Fruit fly (Drosophila melanogaster) whole organism, embryonic: Measurements from ENCODE around the gene tws.

Experiments used
- Abd-B ChIP-seq: fragments of 200-800 bp; sonication (Bioruptor generic); optimal IDR thresholded peaks from 2 replicates; lab custom pipeline; 2018; ENCODE audit warnings: missing biosample characterization, mild to moderate bottlenecking, missing genetic modification characterization, moderate library complexity
- Atf3 ChIP-seq: fragments of 200-800 bp; sonication (Bioruptor generic); optimal IDR thresholded peaks from 3 replicates; lab custom pipeline; 2016; ENCODE audit warnings: missing biosample characterization, missing genetic modification characterization
- CG10267 ChIP-seq: fragments of 200-800 bp; sonication (Bioruptor generic); optimal IDR thresholded peaks from 2 replicates; lab custom pipeline; 2018; ENCODE audit warnings: missing biosample characterization, mild to moderate bottlenecking, missing genetic modification characterization, moderate library complexity
- CG10654 ChIP-seq: fragments of 200-800 bp; sonication (Bioruptor generic); optimal IDR thresholded peaks from 2 replicates; lab custom pipeline; 2016; ENCODE audit warnings: missing biosample characterization, missing genetic modification characterization
- CG11695 ChIP-seq: fragments of 200-800 bp; sonication (Bioruptor generic); IDR thresholded peaks from 3 replicates; pipeline ENCODE4 v1.3.6; 2022; ENCODE audit warnings: missing biosample characterization, missing genetic modification characterization
- CG12391 ChIP-seq: fragments of 200-800 bp; sonication (Bioruptor generic); optimal IDR thresholded peaks from 3 replicates; lab custom pipeline; 2018; ENCODE audit warnings: missing biosample characterization, mild to moderate bottlenecking, missing genetic modification characterization, moderate library complexity
- CG12769 ChIP-seq: fragments of 200-800 bp; sonication (Bioruptor generic); optimal IDR thresholded peaks from 2 replicates; lab custom pipeline; 2019; ENCODE audit warnings: missing biosample characterization, mild to moderate bottlenecking, missing genetic modification characterization, moderate library complexity
- CG14860 ChIP-seq: fragments of 200-800 bp; sonication (Bioruptor generic); IDR thresholded peaks from 3 replicates; pipeline ENCODE4 v1.3.6; 2022; ENCODE audit warnings: missing biosample characterization, missing genetic modification characterization; ENCODE audit not compliant: partially characterized antibody
- CG15073 ChIP-seq: fragments of 200-800 bp; sonication (Bioruptor generic); optimal IDR thresholded peaks from 2 replicates; lab custom pipeline; 2016; ENCODE audit warnings: missing biosample characterization, missing genetic modification characterization
- CG17912 ChIP-seq: fragments of 200-800 bp; sonication (Bioruptor generic); optimal IDR thresholded peaks from 2 replicates; lab custom pipeline; 2018; ENCODE audit warnings: missing biosample characterization, mild to moderate bottlenecking, missing genetic modification characterization
- CG18619 ChIP-seq: fragments of 200-800 bp; sonication (Bioruptor generic); optimal IDR thresholded peaks from 3 replicates; lab custom pipeline; 2017; ENCODE audit warnings: missing biosample characterization, mild to moderate bottlenecking, missing genetic modification characterization
- CG2120 ChIP-seq: fragments of 200-800 bp; sonication (Bioruptor generic); optimal IDR thresholded peaks from 3 replicates; lab custom pipeline; 2016; ENCODE audit warnings: missing biosample characterization, missing genetic modification characterization
- CG31388 ChIP-seq: fragments of 200-800 bp; sonication (Bioruptor generic); optimal IDR thresholded peaks from 2 replicates; lab custom pipeline; 2016; ENCODE audit warnings: missing biosample characterization, missing genetic modification characterization
- CG3281 ChIP-seq: fragments of 200-800 bp; sonication (Bioruptor generic); optimal IDR thresholded peaks from 3 replicates; lab custom pipeline; 2017; ENCODE audit warnings: missing biosample characterization, mild to moderate bottlenecking, missing genetic modification characterization
- CG3726 ChIP-seq: fragments of 200-800 bp; sonication (Bioruptor generic); IDR thresholded peaks from 3 replicates; pipeline ENCODE4, ENCODE4 v1.3.6; 2022; ENCODE audit warnings: missing biosample characterization, missing genetic modification characterization
- CG43689 ChIP-seq: fragments of 200-800 bp; sonication (Bioruptor generic); IDR thresholded peaks from 2 replicates; pipeline ENCODE4 v1.3.6; 2022; ENCODE audit warnings: missing biosample characterization, missing genetic modification characterization
- CG7271 ChIP-seq: fragments of 200-800 bp; sonication (Bioruptor generic); optimal IDR thresholded peaks from 2 replicates; lab custom pipeline; 2018; ENCODE audit warnings: missing biosample characterization, mild to moderate bottlenecking, missing genetic modification characterization, moderate library complexity
- CG8089 ChIP-seq: fragments of 200-800 bp; sonication (Bioruptor generic); optimal IDR thresholded peaks from 3 replicates; lab custom pipeline; 2016; ENCODE audit warnings: missing biosample characterization, missing genetic modification characterization
- CG8359 ChIP-seq: fragments of 200-800 bp; sonication (Bioruptor generic); optimal IDR thresholded peaks from 2 replicates; lab custom pipeline; 2017; ENCODE audit warnings: missing biosample characterization, mild to moderate bottlenecking, missing genetic modification characterization, borderline replicate concordance
- CG9727 ChIP-seq: fragments of 200-800 bp; sonication (Bioruptor generic); optimal IDR thresholded peaks from 3 replicates; lab custom pipeline; 2017; ENCODE audit warnings: missing biosample characterization, mild to moderate bottlenecking, missing genetic modification characterization
- CHES-1-like ChIP-seq: fragments of 200-800 bp; sonication (Bioruptor generic); optimal IDR thresholded peaks from 2 replicates; lab custom pipeline; 2016; ENCODE audit warnings: missing biosample characterization, missing genetic modification characterization
- Drgx ChIP-seq: fragments of 200-800 bp; sonication (Bioruptor generic); IDR thresholded peaks from 2 replicates; pipeline ENCODE4 v1.3.6; 2022; ENCODE audit warnings: missing biosample characterization, missing genetic modification characterization
- Fer2 ChIP-seq: fragments of 200-800 bp; sonication (Bioruptor generic); optimal IDR thresholded peaks from 2 replicates; lab custom pipeline; 2018; ENCODE audit warnings: missing biosample characterization, mild to moderate bottlenecking, missing genetic modification characterization, moderate library complexity
- Hey ChIP-seq: fragments of 200-800 bp; sonication (Bioruptor generic); optimal IDR thresholded peaks from 3 replicates; lab custom pipeline; 2018; ENCODE audit warnings: missing biosample characterization, mild to moderate bottlenecking, missing genetic modification characterization
- Hsf ChIP-seq: fragments of 200-800 bp; sonication (Bioruptor generic); optimal IDR thresholded peaks from 3 replicates; lab custom pipeline; 2016; ENCODE audit warnings: missing biosample characterization, missing genetic modification characterization
- Neu2 ChIP-seq: fragments of 200-800 bp; sonication (Bioruptor generic); optimal IDR thresholded peaks from 3 replicates; lab custom pipeline; 2016; ENCODE audit warnings: missing biosample characterization, missing genetic modification characterization, borderline replicate concordance
- Spps ChIP-seq: fragments of 200-800 bp; sonication (Bioruptor generic); optimal IDR thresholded peaks from 2 replicates; lab custom pipeline; 2018; ENCODE audit warnings: missing biosample characterization, mild to moderate bottlenecking, missing genetic modification characterization
- TFAM ChIP-seq: fragments of 200-800 bp; sonication (Bioruptor generic); optimal IDR thresholded peaks from 2 replicates; lab custom pipeline; 2017; ENCODE audit warnings: missing biosample characterization, missing genetic modification characterization, inconsistent platforms
- ara ChIP-seq: fragments of 200-800 bp; sonication (Bioruptor generic); IDR thresholded peaks from 2 replicates; pipeline ENCODE4 v1.3.6; 2022; ENCODE audit warnings: missing biosample characterization, missing genetic modification characterization
- chm ChIP-seq: fragments of 200-800 bp; sonication (Bioruptor generic); IDR thresholded peaks from 2 replicates; pipeline ENCODE4 v1.3.6; 2022; ENCODE audit warnings: missing biosample characterization, missing genetic modification characterization
- ci ChIP-seq: fragments of 200-800 bp; sonication (Bioruptor generic); IDR thresholded peaks from 3 replicates; pipeline ENCODE4 v1.3.6; 2022; ENCODE audit warnings: missing biosample characterization, missing genetic modification characterization
- croc ChIP-seq: fragments of 200-800 bp; sonication (Bioruptor generic); conservative IDR thresholded peaks from 3 replicates; pipeline ENCODE4 v1.3.6; 2022; ENCODE audit warnings: missing biosample characterization, missing genetic modification characterization
- dysf ChIP-seq: fragments of 200-800 bp; sonication (Bioruptor generic); IDR thresholded peaks from 3 replicates; pipeline ENCODE4 v1.3.6; 2022; ENCODE audit warnings: missing biosample characterization, missing genetic modification characterization
- exex ChIP-seq: fragments of 200-800 bp; sonication (Bioruptor generic); optimal IDR thresholded peaks from 4 replicates; lab custom pipeline; 2018; ENCODE audit warnings: missing biosample characterization, mild to moderate bottlenecking, missing genetic modification characterization, moderate library complexity
- grau ChIP-seq: fragments of 200-800 bp; optimal IDR thresholded peaks from 3 replicates; lab custom pipeline; 2019; ENCODE audit warnings: missing biosample characterization, mild to moderate bottlenecking, missing genetic modification characterization, moderate library complexity
- gsb-n ChIP-seq: fragments of 200-800 bp; sonication (Bioruptor generic); optimal IDR thresholded peaks from 3 replicates; lab custom pipeline; 2018; ENCODE audit warnings: missing biosample characterization, mild to moderate bottlenecking, missing genetic modification characterization
- her ChIP-seq: fragments of 200-800 bp; sonication (Bioruptor generic); optimal IDR thresholded peaks from 2 replicates; lab custom pipeline; 2016; ENCODE audit warnings: missing biosample characterization, missing genetic modification characterization
- inv ChIP-seq: fragments of 200-800 bp; sonication (Bioruptor generic); IDR thresholded peaks from 2 replicates; pipeline ENCODE4 v1.3.6; 2022; ENCODE audit warnings: missing biosample characterization, missing genetic modification characterization; ENCODE audit not compliant: partially characterized antibody
- lmd ChIP-seq: fragments of 200-800 bp; sonication (Bioruptor generic); IDR thresholded peaks from 2 replicates; pipeline ENCODE4 v1.3.6; 2022; ENCODE audit warnings: missing biosample characterization, missing genetic modification characterization
- mam ChIP-seq: fragments of 200-800 bp; sonication (Bioruptor generic); optimal IDR thresholded peaks from 3 replicates; lab custom pipeline; 2016; ENCODE audit warnings: missing biosample characterization, missing genetic modification characterization
- nau ChIP-seq: fragments of 200-800 bp; sonication (Bioruptor generic); optimal IDR thresholded peaks from 3 replicates; lab custom pipeline; 2017; ENCODE audit warnings: missing biosample characterization, mild to moderate bottlenecking, missing genetic modification characterization, missing genetic modification reagents
- nerfin-1 ChIP-seq: fragments of 200-800 bp; sonication (Bioruptor generic); optimal IDR thresholded peaks from 3 replicates; lab custom pipeline; 2019; ENCODE audit warnings: missing biosample characterization, mild to moderate bottlenecking, missing genetic modification characterization, moderate library complexity
- nerfin-2 ChIP-seq: fragments of 200-800 bp; sonication (Bioruptor generic); IDR thresholded peaks from 2 replicates; pipeline ENCODE4 v1.3.6; 2022; ENCODE audit warnings: missing biosample characterization, missing genetic modification characterization; ENCODE audit not compliant: partially characterized antibody
- pita ChIP-seq: fragments of 200-800 bp; sonication (Bioruptor generic); optimal IDR thresholded peaks from 2 replicates; lab custom pipeline; 2017; ENCODE audit warnings: missing biosample characterization, mild to moderate bottlenecking, missing genetic modification characterization
- sqz ChIP-seq: fragments of 200-800 bp; sonication (Bioruptor generic); optimal IDR thresholded peaks from 3 replicates; lab custom pipeline; 2018; ENCODE audit warnings: missing biosample characterization, mild to moderate bottlenecking, missing genetic modification characterization
- toy ChIP-seq: fragments of 200-800 bp; sonication (Bioruptor generic); IDR thresholded peaks from 2 replicates; pipeline ENCODE4 v1.3.6; 2022; ENCODE audit warnings: missing biosample characterization, missing genetic modification characterization
- vnd ChIP-seq: fragments of 200-800 bp; sonication (Bioruptor generic); IDR thresholded peaks from 3 replicates; pipeline ENCODE4 v1.3.6; 2022; ENCODE audit warnings: missing biosample characterization, missing genetic modification characterization; ENCODE audit not compliant: partially characterized antibody
- wek ChIP-seq: fragments of 200-800 bp; sonication (Bioruptor generic); optimal IDR thresholded peaks from 3 replicates; lab custom pipeline; 2018; ENCODE audit warnings: missing biosample characterization, mild to moderate bottlenecking, missing genetic modification characterization, moderate library complexity

tws gene

dm6 chr3R:10144103-10144998 lies 4.8 kb upstream of the tws start, which contains the start of the genes TAF1B and Invadolysin (continued):
- TF ChIP-seq CG17912 (GFP tag; lab: Kevin White, UChicago) = no peak
- peak; percentile 25; the same call in 1 of the 2 replicates for TF ChIP-seq Drgx (GFP tag; lab: Robert Waterston, UW)
- peak; percentile 65 for TF ChIP-seq CG9727 (GFP tag; lab: Kevin White, UChicago)
- peak; percentile 94 for TF ChIP-seq inv
- no peak for TF ChIP-seq pita
- TF ChIP-seq CHES-1-like (GFP tag; lab: Kevin White, UChicago) = no peak
- no peak for TF ChIP-seq Spps
- no peak for TF ChIP-seq CG8359 (GFP tag; lab: Kevin White, UChicago)
- TF ChIP-seq CG12769 (tag; lab: Kevin White, UChicago) = peak; percentile 45
- TF ChIP-seq CG14860 (GFP tag; lab: Robert Waterston, UW) = peak; percentile 73
- TF ChIP-seq CG12391 (tag; lab: Kevin White, UChicago) = peak; percentile 81
- peak; percentile 59 for TF ChIP-seq her (GFP tag; lab: Kevin White, UChicago)
- no peak for TF ChIP-seq CG3726
- TF ChIP-seq sqz (GFP tag; lab: Kevin White, UChicago) = no peak
- TF ChIP-seq Atf3 (GFP tag; lab: Kevin White, UChicago) = no peak
- TF ChIP-seq lmd (GFP tag; lab: Robert Waterston, UW) = peak; percentile 11; the same call in 1 of the 2 replicates
- no peak for TF ChIP-seq croc (GFP tag; lab: Robert Waterston, UW)
- TF ChIP-seq CG10267 (tag; lab: Kevin White, UChicago) = peak; percentile 92
- peak; percentile 69 for TF ChIP-seq CG2120 (GFP tag; lab: Kevin White, UChicago)
- peak; percentile 25 for TF ChIP-seq CG7271 (tag; lab: Kevin White, UChicago)
- peak; percentile 15; the same call in 1 of the 2 replicates for TF ChIP-seq ara (GFP tag; lab: Robert Waterston, UW)
- peak; percentile 58; the same call in 2 of the 3 replicates for TF ChIP-seq ci
- TF ChIP-seq Neu2 (GFP tag; lab: Kevin White, UChicago) = no peak
- peak; percentile 46 for TF ChIP-seq CG18619
- TF ChIP-seq nau (GFP tag; lab: Kevin White, UChicago) = no peak
- TF ChIP-seq CG31388 (GFP tag; lab: Kevin White, UChicago) = no peak
- TF ChIP-seq grau (tag; lab: Kevin White, UChicago) = peak; percentile 93
- TF ChIP-seq nerfin-1 = peak; percentile 58
- TF ChIP-seq chm = peak; percentile 41; the same call in 1 of the 2 replicates
- TF ChIP-seq mam (GFP tag; lab: Kevin White, UChicago) = peak; percentile 53
- peak; percentile 36 for TF ChIP-seq exex (tag; lab: Kevin White, UChicago)
- TF ChIP-seq dysf (GFP tag; lab: Robert Waterston, UW) = no peak
- TF ChIP-seq Abd-B (GFP tag; lab: Kevin White, UChicago) = no peak
- TF ChIP-seq TFAM (GFP tag; lab: Kevin White, UChicago) = no peak
- TF ChIP-seq vnd (GFP tag; lab: Robert Waterston, UW) = peak; percentile 80
- TF ChIP-seq CG3281 (GFP tag; lab: Kevin White, UChicago) = peak; percentile 15
- peak; percentile 13 for TF ChIP-seq Hsf
- TF ChIP-seq Fer2 (tag; lab: Kevin White, UChicago) = peak; percentile 32
- no peak for TF ChIP-seq CG8089 (GFP tag; lab: Kevin White, UChicago)
- no peak for TF ChIP-seq Hey (tag; lab: Kevin White, UChicago)
- TF ChIP-seq nerfin-2 = peak; percentile 53
- peak; percentile 17 for TF ChIP-seq CG10654
- peak; percentile 55 for TF ChIP-seq gsb-n (tag; lab: Kevin White, UChicago)
- 0 out of 2 replicates have a peak, but pooled peaks have one; percentile 14 for TF ChIP-seq CG43689 (GFP tag; lab: Robert Waterston, UW)
- TF ChIP-seq CG15073 (GFP tag; lab: Kevin White, UChicago) = no peak
- peak; percentile 35 for TF ChIP-seq wek
- no peak for TF ChIP-seq toy (GFP tag; lab: Robert Waterston, UW)
- TF ChIP-seq CG11695 (GFP tag; lab: Robert Waterston, UW) = no peak; the same call in 2 of the 3 replicates
